Worm (Caenorhabditis elegans): Measurements from ENCODE around the gene K11G9.5.

The K11G9.5 gene

ce11 chrV:6706771-6707170 is 18.5 kb upstream of the K11G9.5 start, which contains the start of gene W02F12.4 (continued):
- TF ChIP-seq rbr-2 (tag; optimal IDR thresholded peaks at IDR 0.05) = no peak
- no peak for TF ChIP-seq gei-8 (GFP tag; optimal IDR thresholded peaks at IDR 0.05)
- no peak for TF ChIP-seq T26A8.4 (GFP tag; IDR thresholded peaks at IDR 0.05)
- TF ChIP-seq nhr-10 (tag; optimal IDR thresholded peaks at IDR 0.05) = no peak
- peak; percentile 11 for TF ChIP-seq mes-2 (tag; optimal IDR thresholded peaks at IDR 0.05; ENCODE audit: poor library complexity, severe bottlenecking)
- TF ChIP-seq lim-7 (GFP tag; IDR thresholded peaks at IDR 0.05) = no peak
- no peak for TF ChIP-seq dmd-8 (GFP tag; IDR thresholded peaks at IDR 0.05)
- no peak for TF ChIP-seq tag-97 (GFP tag; IDR thresholded peaks at IDR 0.05)
- no peak for TF ChIP-seq daf-19 (GFP tag; conservative IDR thresholded peaks at IDR 0.05)
- no peak for TF ChIP-seq dpl-1 (GFP tag; optimal IDR thresholded peaks at IDR 0.05)
- TF ChIP-seq php-3 (GFP tag; IDR thresholded peaks at IDR 0.05) = 0 out of 2 replicates have a peak, but pooled peaks have one; percentile 7
- no peak for TF ChIP-seq lin-15B (tag; optimal IDR thresholded peaks at IDR 0.05)
- no peak for TF ChIP-seq mdl-1 (tag; optimal IDR thresholded peaks at IDR 0.05)
- no peak for TF ChIP-seq Y105C5A.15 (GFP tag; IDR thresholded peaks at IDR 0.05)
- TF ChIP-seq nhr-111 (GFP tag; optimal IDR thresholded peaks at IDR 0.05) = no peak
- TF ChIP-seq aha-1 (tag) = no peak
- TF ChIP-seq hlh-11 (tag; optimal IDR thresholded peaks at IDR 0.05) = peak; percentile 66
- no peak for TF ChIP-seq zip-11 (GFP tag; IDR thresholded peaks at IDR 0.05)
- no peak for TF ChIP-seq madf-5 (GFP tag; IDR thresholded peaks at IDR 0.05)
- no peak for TF ChIP-seq sdz-12 (GFP tag; optimal IDR thresholded peaks at IDR 0.05)
- TF ChIP-seq nhr-76 (tag; optimal IDR thresholded peaks at IDR 0.05) = no peak
- TF ChIP-seq madf-9 (GFP tag; conservative IDR thresholded peaks at IDR 0.05) = no peak
- no peak for TF ChIP-seq ctbp-1 (GFP tag; IDR thresholded peaks at IDR 0.05)
- TF ChIP-seq daf-8 (GFP tag; IDR thresholded peaks at IDR 0.05) = no peak
- no peak for TF ChIP-seq Y75B8A.6 (GFP tag; IDR thresholded peaks at IDR 0.05)
- no peak for TF ChIP-seq snpc-1.2 (GFP tag; IDR thresholded peaks at IDR 0.05)
- TF ChIP-seq ama-1 (optimal IDR thresholded peaks at IDR 0.05) = no peak
- no peak for TF ChIP-seq dmd-9 (GFP tag; IDR thresholded peaks at IDR 0.05)
- no peak for TF ChIP-seq F26F4.8 (GFP tag; conservative IDR thresholded peaks at IDR 0.05)
- TF ChIP-seq ceh-62 (tag; optimal IDR thresholded peaks at IDR 0.05) = no peak
- no peak for TF ChIP-seq ceh-44 (GFP tag; IDR thresholded peaks at IDR 0.05)
- no peak for TF ChIP-seq saeg-2 (GFP tag; IDR thresholded peaks at IDR 0.05)
- peak; percentile 44 for TF ChIP-seq hlh-30 (tag; optimal IDR thresholded peaks at IDR 0.05; ENCODE audit: insufficient read depth)
- TF ChIP-seq ceh-82 (tag; optimal IDR thresholded peaks at IDR 0.05) = no peak
- TF ChIP-seq ZK546.5 (tag; optimal IDR thresholded peaks at IDR 0.05) = no peak
- TF ChIP-seq mdt-29 (GFP tag; IDR thresholded peaks at IDR 0.05) = no peak
- no peak for TF ChIP-seq ztf-7 (tag; optimal IDR thresholded peaks at IDR 0.05)
- no peak for TF ChIP-seq egl-43 (GFP tag; IDR thresholded peaks at IDR 0.05)
- TF ChIP-seq F49E8.2 (tag; optimal IDR thresholded peaks at IDR 0.05; ENCODE audit: borderline replicate concordance) = no peak
- 0 out of 2 replicates have a peak, but pooled peaks have one; percentile 33 for TF ChIP-seq tra-1 (GFP tag; IDR thresholded peaks at IDR 0.05)
- TF ChIP-seq zfp-2 (tag; optimal IDR thresholded peaks at IDR 0.05) = no peak
- no peak for TF ChIP-seq daf-12 (tag; optimal IDR thresholded peaks at IDR 0.05)
- no peak for TF ChIP-seq Y48G9A.11 (GFP tag; IDR thresholded peaks at IDR 0.05)
- TF ChIP-seq lin-1 (GFP tag; IDR thresholded peaks at IDR 0.05) = 0 out of 2 replicates have a peak, but pooled peaks have one; percentile 53
- TF ChIP-seq nhr-28 (tag; optimal IDR thresholded peaks at IDR 0.05) = peak; percentile 66
- no peak for TF ChIP-seq snpc-4 (tag; optimal IDR thresholded peaks at IDR 0.05)
- TF ChIP-seq zfp-3 (GFP tag; conservative IDR thresholded peaks at IDR 0.05) = no peak
- TF ChIP-seq nhr-41 (GFP tag; IDR thresholded peaks at IDR 0.05) = no peak
- TF ChIP-seq pha-4 (GFP tag; IDR thresholded peaks at IDR 0.05) = no peak
- TF ChIP-seq pha-4 (tag; optimal IDR thresholded peaks at IDR 0.05) = no peak
- peak in 1 of 2 experiments; percentile 48 for TF ChIP-seq lsy-2 (tag; optimal IDR thresholded peaks at IDR 0.05)
- no peak for TF ChIP-seq unc-130 (GFP tag; optimal IDR thresholded peaks at IDR 0.05)
- TF ChIP-seq ceh-20 (GFP tag; IDR thresholded peaks at IDR 0.05) = no peak

Data from whole organism, L4 larva.